Worm (Caenorhabditis elegans) whole organism, young adult: ENCODE data around the gene C34H4.5.
A peak's percentile ranks its signal among the peaks of the same experiment; 100 is the strongest.

Source experiments
- F33H1.4 ChIP-seq: fragments of 200-800 bp; sonication (Bioruptor generic); IDR thresholded peaks from 2 replicates; pipeline ENCODE4 v1.3.6; 2022; ENCODE audit warnings: missing genetic modification reagents, missing genetic modification characterization, missing compliant biosample characterization
- ama-1 ChIP-seq, 3 experiments: fragments of 150-350 bp in 1 of 3; sonication (generic microtip) in 2 of 3; optimal IDR thresholded peaks; 2 replicates each; lab custom pipeline; 2014 to 2018; ENCODE audit warnings: missing biosample characterization in 2 of 3, missing genetic modification characterization in 2 of 3, missing genetic modification reagents in 2 of 3
- bed-2 ChIP-seq: fragments of 200-800 bp; sonication (Bioruptor generic); IDR thresholded peaks from 2 replicates; pipeline ENCODE4 v1.3.6; 2022; ENCODE audit warnings: missing genetic modification reagents, missing genetic modification characterization, missing compliant biosample characterization
- ets-4 ChIP-seq: fragments of 200-800 bp; sonication (Bioruptor generic); optimal IDR thresholded peaks from 2 replicates; lab custom pipeline; 2018; ENCODE audit warnings: mild to moderate bottlenecking, missing genetic modification characterization, missing compliant biosample characterization
- pha-4 ChIP-seq: fragments of 150-350 bp; sonication (generic microtip); optimal IDR thresholded peaks from 2 replicates; lab custom pipeline; 2014; ENCODE audit warnings: missing biosample characterization, missing genetic modification reagents, missing genetic modification characterization
- snpc-4 ChIP-seq, 5 experiments: fragments of 150-350 bp in 1 of 5; sonication (generic microtip) in 4 of 5; optimal IDR thresholded peaks; 2 replicates each; lab custom pipeline; 2014 to 2018; ENCODE audit warnings: missing genetic modification characterization in 5 of 5, missing biosample characterization in 3 of 5, antibody characterized with exemption in 2 of 5, mild to moderate bottlenecking in 2 of 5, missing compliant biosample characterization in 2 of 5, missing genotype in 2 of 5, moderate library complexity in 2 of 5, missing genetic modification reagents in 1 of 5

ce11 chrIV:1595802-1596201 is 45.8 kb upstream of the C34H4.5 start, which contains the start of gene npp-8:
- no peak for TF ChIP-seq ama-1 (optimal IDR thresholded peaks at IDR 0.05; lab: Kevin White, UChicago)
- TF ChIP-seq ama-1 (GFP tag; optimal IDR thresholded peaks at IDR 0.05; lab: Kevin White, UChicago): no peak
- peak; percentile 81 for TF ChIP-seq F33H1.4 (GFP tag; lab: Robert Waterston, UW)
- TF ChIP-seq ets-4 (GFP tag; lab: Kevin White, UChicago): peak; percentile 20
- peak; percentile 83 for TF ChIP-seq bed-2 (GFP tag; lab: Robert Waterston, UW)
- TF ChIP-seq snpc-4 (GFP tag; optimal IDR thresholded peaks at IDR 0.05; lab: Kevin White, UChicago): peak; percentile 46
- peak; percentile 50 to 66 (median 59) for TF ChIP-seq snpc-4 (tag; optimal IDR thresholded peaks at IDR 0.05; lab: Kevin White, UChicago)
- TF ChIP-seq pha-4 (tag; lab: Kevin White, UChicago): peak; percentile 62
